Worm (Caenorhabditis elegans): Measurements from ENCODE around the gene K04C2.3.
A peak's percentile ranks its signal among the peaks of the same experiment; 100 is the strongest.

Gene K04C2.3

ce11 chrIII:6888497-6888896 lies 15.6 kb downstream of the K04C2.3 start (continued):
- no peak for TF ChIP-seq bed-2 (GFP tag; IDR thresholded peaks at IDR 0.05)
- peak; percentile 52 for TF ChIP-seq ZK185.1 (tag; optimal IDR thresholded peaks at IDR 0.05; ENCODE audit: poor library complexity, severe bottlenecking)
- no peak for TF ChIP-seq B0336.3 (GFP tag; IDR thresholded peaks at IDR 0.05)
- no peak for TF ChIP-seq sea-2 (GFP tag; IDR thresholded peaks at IDR 0.05)
- TF ChIP-seq rec-8 (tag; optimal IDR thresholded peaks at IDR 0.05) = peak in 1 of 2 experiments; percentile 43
- TF ChIP-seq mcd-1 (GFP tag; IDR thresholded peaks at IDR 0.05) = peak; percentile 43; the same call in 1 of the 2 replicates
- no peak for TF ChIP-seq ama-1 (optimal IDR thresholded peaks at IDR 0.05)
- peak in 1 of 2 experiments; percentile 48 for TF ChIP-seq ama-1 (GFP tag; optimal IDR thresholded peaks at IDR 0.05)
- peak; percentile 21 for TF ChIP-seq hrde-1 (tag; optimal IDR thresholded peaks at IDR 0.05; ENCODE audit: borderline replicate concordance)
- no peak for TF ChIP-seq mes-4 (tag; optimal IDR thresholded peaks at IDR 0.05)
- peak; percentile 13 for TF ChIP-seq snpc-1.3 (tag; optimal IDR thresholded peaks at IDR 0.05; ENCODE audit: insufficient read depth)
- peak; percentile 10 for TF ChIP-seq zim-3 (tag; optimal IDR thresholded peaks at IDR 0.05)
- TF ChIP-seq nhr-90 (tag; optimal IDR thresholded peaks at IDR 0.05) = peak; percentile 75
- TF ChIP-seq hmg-1.2 (GFP tag; IDR thresholded peaks at IDR 0.05) = peak; percentile 59
- no peak for TF ChIP-seq F49E8.2 (tag; optimal IDR thresholded peaks at IDR 0.05; ENCODE audit: insufficient read depth)
- TF ChIP-seq egl-44 (GFP tag; IDR thresholded peaks at IDR 0.05) = 0 out of 2 replicates have a peak, but pooled peaks have one; percentile 83
- no peak for TF ChIP-seq nfya-1 (tag; optimal IDR thresholded peaks at IDR 0.05; ENCODE audit: borderline replicate concordance, insufficient read depth)
- peak; percentile 32; the same call in 1 of the 2 replicates for TF ChIP-seq madf-6 (GFP tag; IDR thresholded peaks at IDR 0.05)
- peak; percentile 81 for TF ChIP-seq lin-26 (GFP tag; IDR thresholded peaks at IDR 0.05)
- no peak for TF ChIP-seq sptf-2 (GFP tag; optimal IDR thresholded peaks at IDR 0.05)
- TF ChIP-seq hlh-12 (tag; optimal IDR thresholded peaks at IDR 0.05) = no peak
- TF ChIP-seq F57C9.4 (tag; optimal IDR thresholded peaks at IDR 0.05) = no peak
- no peak for TF ChIP-seq somi-1 (GFP tag; optimal IDR thresholded peaks at IDR 0.05)
- no peak for TF ChIP-seq snpc-1.1 (tag; optimal IDR thresholded peaks at IDR 0.05; ENCODE audit: insufficient read depth)
- TF ChIP-seq efl-1 (GFP tag; optimal IDR thresholded peaks at IDR 0.05) = no peak
- TF ChIP-seq K11D2.4 (GFP tag; IDR thresholded peaks at IDR 0.05) = no peak
- TF ChIP-seq attf-3 (GFP tag; conservative IDR thresholded peaks at IDR 0.05) = no peak
- no peak for TF ChIP-seq unc-62 (GFP tag; optimal IDR thresholded peaks at IDR 0.05)
- TF ChIP-seq lsl-1 (GFP tag; optimal IDR thresholded peaks at IDR 0.05) = peak; percentile 20
- TF ChIP-seq F33H1.4 (GFP tag; IDR thresholded peaks at IDR 0.05) = no peak
- 0 out of 2 replicates have a peak, but pooled peaks have one; percentile 3 for TF ChIP-seq ceh-58 (GFP tag; IDR thresholded peaks at IDR 0.05)
- TF ChIP-seq lin-54 (GFP tag; optimal IDR thresholded peaks at IDR 0.05) = peak; percentile 15
- TF ChIP-seq snpc-4 (GFP tag; optimal IDR thresholded peaks at IDR 0.05) = peak; percentile 16
- TF ChIP-seq snpc-4 (tag; optimal IDR thresholded peaks at IDR 0.05) = peak in 3 of 4 experiments; percentile 15 to 45 (median 31)
- no peak for TF ChIP-seq bed-1 (GFP tag; IDR thresholded peaks at IDR 0.05)
- TF ChIP-seq unc-130 (GFP tag; optimal IDR thresholded peaks at IDR 0.05) = no peak
- TF ChIP-seq lin-35 (GFP tag; optimal IDR thresholded peaks at IDR 0.05) = peak in 1 of 3 experiments; percentile 40
- TF ChIP-seq madf-8 (GFP tag; conservative IDR thresholded peaks at IDR 0.05) = no peak
- peak; percentile 91 for TF ChIP-seq tbp1 (GFP tag; optimal IDR thresholded peaks at IDR 0.05)
- peak; percentile 67; the same call in 1 of the 2 replicates for TF ChIP-seq nfyb-1 (GFP tag; IDR thresholded peaks at IDR 0.05)
- TF ChIP-seq nhr-80 (tag; optimal IDR thresholded peaks at IDR 0.05) = no peak
- TF ChIP-seq T26A5.8 (tag; optimal IDR thresholded peaks at IDR 0.05) = no peak
- peak; percentile 26 for TF ChIP-seq ztf-26 (tag; optimal IDR thresholded peaks at IDR 0.05)
- TF ChIP-seq chd-7 (tag; optimal IDR thresholded peaks at IDR 0.05) = no peak
- TF ChIP-seq nhr-120 (GFP tag; IDR thresholded peaks at IDR 0.05) = no peak
- no peak for TF ChIP-seq F52B5.7 (tag; optimal IDR thresholded peaks at IDR 0.05)
- TF ChIP-seq xnd-1 (tag; optimal IDR thresholded peaks at IDR 0.05) = no peak
- TF ChIP-seq hmg-20 (GFP tag; IDR thresholded peaks at IDR 0.05) = no peak
- TF ChIP-seq madf-3 (GFP tag; IDR thresholded peaks at IDR 0.05) = 0 out of 2 replicates have a peak, but pooled peaks have one; percentile 19
